Worm (Caenorhabditis elegans) whole organism, mixed stage, embryonic: ENCODE results near the gene F42C5.4.

Source experiments
- drap-1 ChIP-seq: fragments of 200-800 bp; sonication (Bioruptor generic); optimal IDR thresholded peaks from 3 replicates; lab custom pipeline; 2018; ENCODE audit warnings: mild to moderate bottlenecking, missing genetic modification characterization, missing compliant biosample characterization
- ham-2 ChIP-seq: fragments of 200-800 bp; sonication (Bioruptor generic); optimal IDR thresholded peaks from 2 replicates; lab custom pipeline; 2018; ENCODE audit warnings: mild to moderate bottlenecking, missing genetic modification characterization, missing compliant biosample characterization
- lin-32 ChIP-seq: fragments of 200-800 bp; sonication (Bioruptor generic); optimal IDR thresholded peaks from 2 replicates; lab custom pipeline; 2018; ENCODE audit warnings: mild to moderate bottlenecking, missing genetic modification characterization, missing compliant biosample characterization
- lsy-2 ChIP-seq: fragments of 150-350 bp; optimal IDR thresholded peaks from 2 replicates; lab custom pipeline; 2014; ENCODE audit warnings: missing biosample characterization, missing genetic modification characterization
- mep-1 ChIP-seq: fragments of 150-350 bp; optimal IDR thresholded peaks from 2 replicates; lab custom pipeline; 2017; ENCODE audit warnings: missing biosample characterization, missing genetic modification reagents, missing genetic modification characterization, inconsistent platforms
- nhr-28 ChIP-seq: fragments of 150-350 bp; optimal IDR thresholded peaks from 2 replicates; lab custom pipeline; 2014; ENCODE audit warnings: missing biosample characterization, missing genetic modification characterization
- nhr-76 ChIP-seq: sonication (generic microtip); optimal IDR thresholded peaks from 2 replicates; lab custom pipeline; 2017; ENCODE audit warnings: missing biosample characterization, missing genetic modification characterization
- snpc-4 ChIP-seq: fragments of 150-350 bp; optimal IDR thresholded peaks from 2 replicates; lab custom pipeline; 2014; ENCODE audit warnings: missing biosample characterization, missing genetic modification characterization
- unc-39 ChIP-seq: fragments of 150-350 bp; optimal IDR thresholded peaks from 2 replicates; lab custom pipeline; 2014; ENCODE audit warnings: missing biosample characterization, missing genetic modification characterization

DNA sequence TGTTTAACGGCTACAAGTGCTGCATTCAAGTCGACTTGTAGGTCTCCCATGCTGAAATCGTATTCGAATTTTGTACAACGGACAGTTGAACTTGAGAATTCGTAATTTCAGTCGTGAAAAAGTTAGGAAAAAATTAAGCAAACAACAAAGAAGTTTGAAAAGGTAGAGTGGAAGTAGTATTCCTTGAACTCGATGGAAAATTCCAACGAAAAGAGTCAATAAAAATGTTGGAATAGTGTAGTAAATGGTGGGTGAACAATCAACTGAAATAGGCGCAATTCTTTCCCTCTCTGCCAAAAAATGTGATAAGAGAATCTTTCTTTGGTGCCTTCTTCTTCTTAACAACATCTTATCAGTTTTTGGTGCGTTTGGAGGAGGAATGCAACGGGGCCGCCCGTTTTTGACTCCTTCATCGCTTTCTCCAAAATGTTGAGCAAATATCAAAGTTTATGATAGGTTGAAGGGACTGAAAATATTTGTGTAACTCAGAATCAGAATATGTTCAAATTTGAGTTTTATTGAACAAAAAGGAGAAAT, 34.8 kb upstream of the F42C5.4 start, which contains the start of gene ifo-1:
- TF ChIP-seq nhr-76 (tag; lab: Kevin White, UChicago) = no peak
- no peak for TF ChIP-seq unc-39 (tag; lab: Kevin White, UChicago)
- TF ChIP-seq snpc-4 (tag; lab: Kevin White, UChicago) = no peak
- TF ChIP-seq drap-1 (GFP tag; lab: Kevin White, UChicago) = no peak
- no peak for TF ChIP-seq mep-1 (tag; lab: Kevin White, UChicago)
- TF ChIP-seq lin-32 (GFP tag; lab: Kevin White, UChicago) = no peak
- TF ChIP-seq nhr-28 (tag; lab: Kevin White, UChicago) = no peak
- TF ChIP-seq lsy-2 (tag; lab: Kevin White, UChicago) = no peak
- TF ChIP-seq ham-2 (GFP tag; lab: Kevin White, UChicago) = no peak
